Fruit fly (Drosophila melanogaster) whole organism, adult: Measurements from ENCODE around the gene Rala.

Experiments
- CG11617 ChIP-seq: fragments of 200-800 bp; sonication (Bioruptor generic); optimal IDR thresholded peaks from 2 replicates; lab custom pipeline; 2017; ENCODE audit warnings: mild to moderate bottlenecking, missing biosample characterization, missing genetic modification reagents, missing genetic modification characterization
- CG12768 ChIP-seq: fragments of 200-800 bp; sonication (Bioruptor generic); optimal IDR thresholded peaks from 2 replicates; lab custom pipeline; 2017; ENCODE audit warnings: missing biosample characterization, missing genetic modification characterization, mild to moderate bottlenecking, moderate library complexity, missing genetic modification reagents
- CG14711 ChIP-seq: fragments of 200-800 bp; sonication (Bioruptor generic); optimal IDR thresholded peaks from 2 replicates; lab custom pipeline; 2018; ENCODE audit warnings: missing biosample characterization, mild to moderate bottlenecking, missing genetic modification characterization, moderate library complexity
- CG1620 ChIP-seq: fragments of 200-800 bp; sonication (Bioruptor generic); optimal IDR thresholded peaks from 2 replicates; lab custom pipeline; 2016; ENCODE audit warnings: missing biosample characterization, missing genetic modification characterization
- CG33017 ChIP-seq: fragments of 200-800 bp; sonication (Bioruptor generic); optimal IDR thresholded peaks from 2 replicates; lab custom pipeline; 2018; ENCODE audit warnings: missing biosample characterization, mild to moderate bottlenecking, missing genetic modification characterization, moderate library complexity
- CG5204 ChIP-seq: fragments of 200-800 bp; sonication (Bioruptor generic); optimal IDR thresholded peaks from 2 replicates; lab custom pipeline; 2016; ENCODE audit warnings: missing biosample characterization, missing genetic modification characterization
- CG7045 ChIP-seq: fragments of 200-800 bp; sonication (Bioruptor generic); optimal IDR thresholded peaks from 2 replicates; lab custom pipeline; 2017; ENCODE audit warnings: missing biosample characterization, mild to moderate bottlenecking, missing genetic modification characterization
- CG7101 ChIP-seq: fragments of 200-800 bp; sonication (Bioruptor generic); optimal IDR thresholded peaks from 2 replicates; lab custom pipeline; 2018; ENCODE audit warnings: missing biosample characterization, mild to moderate bottlenecking, missing genetic modification characterization, moderate library complexity
- Clk ChIP-seq: fragments of 200-800 bp; sonication (Bioruptor generic); optimal IDR thresholded peaks from 2 replicates; lab custom pipeline; 2017; ENCODE audit warnings: missing biosample characterization, missing genetic modification characterization
- Crg-1 ChIP-seq: fragments of 200-800 bp; sonication (Bioruptor generic); optimal IDR thresholded peaks from 2 replicates; lab custom pipeline; 2016; ENCODE audit warnings: missing biosample characterization, missing genetic modification characterization
- Hr96 ChIP-seq: fragments of 200-800 bp; sonication (Bioruptor generic); optimal IDR thresholded peaks from 2 replicates; lab custom pipeline; 2016; ENCODE audit warnings: missing biosample characterization, missing genetic modification characterization
- Mnt ChIP-seq: fragments of 200-800 bp; sonication (Bioruptor generic); optimal IDR thresholded peaks from 2 replicates; lab custom pipeline; 2016; ENCODE audit warnings: missing biosample characterization, mild to moderate bottlenecking, missing genetic modification characterization
- bab1 ChIP-seq: fragments of 200-800 bp; sonication (Bioruptor generic); optimal IDR thresholded peaks from 3 replicates; lab custom pipeline; 2019; ENCODE audit warnings: missing biosample characterization, mild to moderate bottlenecking, missing genetic modification characterization, moderate library complexity
- cic ChIP-seq: fragments of 200-800 bp; sonication (Bioruptor generic); optimal IDR thresholded peaks from 2 replicates; lab custom pipeline; 2017; ENCODE audit warnings: missing biosample characterization, mild to moderate bottlenecking, missing genetic modification characterization, moderate library complexity
- cnc ChIP-seq, 2 experiments: fragments of >200 bp; optimal IDR thresholded peaks; 2 replicates each; lab custom pipeline; 2017
- kay ChIP-seq: fragments of 200-800 bp; sonication (Bioruptor generic); peaks from one replicate; lab custom pipeline; 2016; ENCODE audit warnings: missing biosample characterization, missing genetic modification characterization, borderline replicate concordance
- ovo ChIP-seq: fragments of 200-800 bp; sonication (Bioruptor generic); optimal IDR thresholded peaks from 2 replicates; lab custom pipeline; 2016; ENCODE audit warnings: missing biosample characterization, missing genetic modification characterization
- pad ChIP-seq: fragments of 200-800 bp; sonication (Bioruptor generic); optimal IDR thresholded peaks from 3 replicates; lab custom pipeline; 2017; ENCODE audit warnings: missing biosample characterization, missing genetic modification characterization, mild to moderate bottlenecking, moderate library complexity, missing genetic modification reagents
- tj ChIP-seq: fragments of 200-800 bp; sonication (Bioruptor generic); optimal IDR thresholded peaks from 3 replicates; lab custom pipeline; 2017; ENCODE audit warnings: missing biosample characterization, mild to moderate bottlenecking, missing genetic modification characterization, moderate library complexity
- toe ChIP-seq: fragments of 200-800 bp; sonication (Bioruptor generic); optimal IDR thresholded peaks from 2 replicates; lab custom pipeline; 2016; ENCODE audit warnings: missing biosample characterization, missing genetic modification characterization

The Rala gene

dm6 chrX:3675538-3675937 is 43.9 kb downstream of the Rala start:
- TF ChIP-seq CG1620 (GFP tag; lab: Kevin White, UChicago) (no peak), Crg-1 (GFP tag; lab: Kevin White, UChicago) (peak; percentile 39), cnc (optimal IDR thresholded peaks at IDR 0.05; lab: Kevin White, UChicago) (no peak), CG5204 (no peak), CG7045 (GFP tag; lab: Kevin White, UChicago) (peak; percentile 46), CG14711 (tag; lab: Kevin White, UChicago) (no peak), cic (peak; percentile 92), Hr96 (peak; percentile 10), pad (GFP tag; lab: Kevin White, UChicago) (peak; percentile 45), tj (GFP tag; lab: Kevin White, UChicago) (peak; percentile 64), Clk (peak; percentile 12), Mnt (GFP tag; lab: Kevin White, UChicago) (peak; percentile 63), kay (GFP tag; lab: Kevin White, UChicago) (peak; percentile 99), CG11617 (GFP tag; lab: Kevin White, UChicago) (peak; percentile 43), toe (GFP tag; lab: Kevin White, UChicago) (no peak), CG7101 (tag; lab: Kevin White, UChicago) (peak; percentile 53), ovo (peak; percentile 67), bab1 (GFP tag; lab: Kevin White, UChicago) (peak; percentile 40), CG12768 (peak; percentile 91), CG33017 (tag; lab: Kevin White, UChicago) (peak; percentile 29)

- TF ChIP-seq kay (GFP tag; lab: Kevin White, UChicago) (no peak), ovo (no peak), Mnt (GFP tag; lab: Kevin White, UChicago) (no peak), tj (GFP tag; lab: Kevin White, UChicago) (no peak), CG14711 (tag; lab: Kevin White, UChicago) (no peak), CG11617 (GFP tag; lab: Kevin White, UChicago) (no peak), CG12768 (no peak), bab1 (GFP tag; lab: Kevin White, UChicago) (no peak), cic (no peak)
These were observed 44.6 kb downstream of the Rala start for dm6 chrX:3674829-3675228.

- TF ChIP-seq ovo (peak; percentile 4), kay (GFP tag; lab: Kevin White, UChicago) (peak; percentile 92), bab1 (GFP tag; lab: Kevin White, UChicago) (peak; percentile 90), Mnt (GFP tag; lab: Kevin White, UChicago) (peak; percentile 96), CG7101 (tag; lab: Kevin White, UChicago) (peak; percentile 86), Hr96 (peak; percentile 78), Clk (no peak), CG7045 (GFP tag; lab: Kevin White, UChicago) (peak; percentile 59), tj (GFP tag; lab: Kevin White, UChicago) (peak; percentile 85), CG33017 (tag; lab: Kevin White, UChicago) (peak; percentile 57), cnc (optimal IDR thresholded peaks at IDR 0.05; lab: Kevin White, UChicago) (no peak), Crg-1 (GFP tag; lab: Kevin White, UChicago) (peak; percentile 56), CG14711 (tag; lab: Kevin White, UChicago) (peak; percentile 84), cic (peak; percentile 66), CG12768 (peak; percentile 79), CG11617 (GFP tag; lab: Kevin White, UChicago) (peak; percentile 74), pad (GFP tag; lab: Kevin White, UChicago) (peak; percentile 73), CG5204 (peak; percentile 57), toe (GFP tag; lab: Kevin White, UChicago) (peak; percentile 62), CG1620 (GFP tag; lab: Kevin White, UChicago) (peak; percentile 53)
These were observed 45.6 kb downstream of the Rala start for dm6 chrX:3673710-3674344.

dm6 chrX:3672095-3672995 is 47.1 kb downstream of the Rala start:
- peak; percentile 92 for TF ChIP-seq Hr96
- peak; percentile 77 for TF ChIP-seq Crg-1 (GFP tag; lab: Kevin White, UChicago)
- peak; percentile 48 for TF ChIP-seq CG7045 (GFP tag; lab: Kevin White, UChicago)
- peak; percentile 76 for TF ChIP-seq CG12768
- TF ChIP-seq CG1620 (GFP tag; lab: Kevin White, UChicago), result peak; percentile 60
- peak; percentile 81 for TF ChIP-seq tj (GFP tag; lab: Kevin White, UChicago)
- TF ChIP-seq toe (GFP tag; lab: Kevin White, UChicago), result peak; percentile 47
- TF ChIP-seq ovo, result no peak
- TF ChIP-seq CG33017 (tag; lab: Kevin White, UChicago), result peak; percentile 85
- TF ChIP-seq CG14711 (tag; lab: Kevin White, UChicago), result peak; percentile 88
- peak; percentile 66 for TF ChIP-seq CG5204
- TF ChIP-seq cnc (optimal IDR thresholded peaks at IDR 0.05; lab: Kevin White, UChicago), result no peak
- peak; percentile 94 for TF ChIP-seq Mnt (GFP tag; lab: Kevin White, UChicago)
- peak; percentile 39 for TF ChIP-seq Clk
- TF ChIP-seq bab1 (GFP tag; lab: Kevin White, UChicago), result peak; percentile 7
- peak; percentile 69 for TF ChIP-seq CG11617 (GFP tag; lab: Kevin White, UChicago)
- TF ChIP-seq cic, result peak; percentile 45
- peak; percentile 85 for TF ChIP-seq kay (GFP tag; lab: Kevin White, UChicago)
- TF ChIP-seq CG7101 (tag; lab: Kevin White, UChicago), result peak; percentile 92
- TF ChIP-seq pad (GFP tag; lab: Kevin White, UChicago), result peak; percentile 71
